Worm (Caenorhabditis elegans) whole organism, L1 larva: ENCODE measurements around the gene C27D6.12.
A peak's percentile ranks its signal among the peaks of the same experiment; 100 is the strongest.

Experiments
- C34B4.2 ChIP-seq: sonication (generic microtip); optimal IDR thresholded peaks from 2 replicates; lab custom pipeline; 2017; ENCODE audit warnings: mild to moderate bottlenecking, missing genetic modification characterization, missing compliant biosample characterization
- F16B12.6 ChIP-seq: fragments of 150-350 bp; optimal IDR thresholded peaks from 2 replicates; lab custom pipeline; 2014; ENCODE audit warnings: missing biosample characterization, missing genetic modification characterization
- alr-1 ChIP-seq: fragments of 200-800 bp; sonication (Bioruptor generic); optimal IDR thresholded peaks from 2 replicates; lab custom pipeline; 2018; ENCODE audit warnings: borderline replicate concordance, mild to moderate bottlenecking, missing genetic modification characterization, missing compliant biosample characterization
- aly-2 ChIP-seq: fragments of 150-350 bp; optimal IDR thresholded peaks from 2 replicates; lab custom pipeline; 2014; ENCODE audit warnings: missing biosample characterization, missing genetic modification characterization
- blmp-1 ChIP-seq: fragments of 150-350 bp; optimal IDR thresholded peaks from 2 replicates; lab custom pipeline; 2014; ENCODE audit warnings: missing biosample characterization, missing genetic modification characterization
- ceh-82 ChIP-seq, 3 experiments: fragments of 150-350 bp in 1 of 3; sonication (generic microtip) in 2 of 3; optimal IDR thresholded peaks; 2 replicates each; lab custom pipeline; 2014 to 2017; ENCODE audit warnings: missing biosample characterization in 3 of 3, missing genetic modification characterization in 3 of 3
- ceh-90 ChIP-seq: sonication (generic microtip); optimal IDR thresholded peaks from 2 replicates; lab custom pipeline; 2016; ENCODE audit warnings: missing genetic modification characterization, missing compliant biosample characterization
- efl-1 ChIP-seq, 4 experiments: fragments of 150-350 bp; optimal IDR thresholded peaks in 3 of 4; peaks in 1 of 4; 1 replicate in 1 of 4; 2 replicates in 3 of 4; lab custom pipeline; 2014; ENCODE audit warnings: missing biosample characterization in 2 of 4, missing genetic modification characterization in 2 of 4, missing genetic modification reagents in 2 of 4
- efl-3 ChIP-seq: fragments of 200-800 bp; sonication (Bioruptor generic); optimal IDR thresholded peaks from 2 replicates; lab custom pipeline; 2018; ENCODE audit warnings: mild to moderate bottlenecking, missing genetic modification characterization, missing compliant biosample characterization
- egl-13 ChIP-seq: sonication (generic microtip); optimal IDR thresholded peaks from 2 replicates; lab custom pipeline; 2016; ENCODE audit warnings: missing genotype, missing genetic modification reagents, missing genetic modification characterization, missing compliant biosample characterization
- egl-27 ChIP-seq, 2 experiments: fragments of 150-350 bp in 1 of 2; sonication (generic microtip); optimal IDR thresholded peaks; 3 replicates each; lab custom pipeline; 2017 to 2018; ENCODE audit warnings: missing biosample characterization in 2 of 2, missing genetic modification characterization in 2 of 2, missing genetic modification reagents in 2 of 2
- elt-2 ChIP-seq: sonication (generic microtip); optimal IDR thresholded peaks from 2 replicates; lab custom pipeline; 2016; ENCODE audit warnings: missing genetic modification characterization, mild to moderate bottlenecking, inconsistent platforms, missing compliant biosample characterization, missing genetic modification reagents
- ets-5 ChIP-seq: fragments of 200-800 bp; sonication (Bioruptor generic); IDR thresholded peaks from 2 replicates; pipeline ENCODE4 v1.3.6; 2022; ENCODE audit warnings: missing genetic modification characterization, missing compliant biosample characterization
- hlh-17 ChIP-seq: fragments of 200-800 bp; sonication (Bioruptor generic); optimal IDR thresholded peaks from 2 replicates; lab custom pipeline; 2018; ENCODE audit warnings: missing genetic modification characterization, mild to moderate bottlenecking, missing compliant biosample characterization, moderate library complexity, borderline replicate concordance
- hpl-2 ChIP-seq: fragments of 150-350 bp; optimal IDR thresholded peaks from 2 replicates; lab custom pipeline; 2014; ENCODE audit warnings: missing biosample characterization, missing genetic modification reagents, missing genetic modification characterization
- jun-1 ChIP-seq: fragments of 150-350 bp; optimal IDR thresholded peaks from 2 replicates; lab custom pipeline; 2014; ENCODE audit warnings: missing biosample characterization, missing genetic modification reagents, missing genetic modification characterization
- lin-13 ChIP-seq: fragments of 150-350 bp; optimal IDR thresholded peaks from 2 replicates; lab custom pipeline; 2014; ENCODE audit warnings: missing biosample characterization, missing genetic modification reagents, missing genetic modification characterization
- lin-15B ChIP-seq: fragments of 150-350 bp; sonication (generic microtip); optimal IDR thresholded peaks from 3 replicates; lab custom pipeline; 2014; ENCODE audit warnings: missing biosample characterization, missing genetic modification characterization
- lin-35 ChIP-seq, 2 experiments: fragments of 150-350 bp; optimal IDR thresholded peaks; 2 replicates each; lab custom pipeline; 2014; ENCODE audit warnings: missing biosample characterization in 2 of 2, missing genetic modification characterization in 2 of 2, missing genetic modification reagents in 2 of 2
- lir-3 ChIP-seq: sonication (generic microtip); optimal IDR thresholded peaks from 2 replicates; lab custom pipeline; 2016; ENCODE audit warnings: mild to moderate bottlenecking, missing genetic modification characterization, moderate library complexity, missing compliant biosample characterization; ENCODE audit not compliant: poor library complexity
- lsy-2 ChIP-seq, 2 experiments: fragments of 150-350 bp; optimal IDR thresholded peaks; 2 replicates each; lab custom pipeline; 2014; ENCODE audit warnings: missing biosample characterization in 2 of 2, missing genetic modification characterization in 2 of 2
- mab-9 ChIP-seq: fragments of 200-800 bp; sonication (Bioruptor generic); IDR thresholded peaks from 2 replicates; pipeline ENCODE4 v1.3.6; 2022; ENCODE audit warnings: missing genetic modification reagents, missing genetic modification characterization, missing compliant biosample characterization
- mef-2 ChIP-seq: fragments of 150-350 bp; optimal IDR thresholded peaks from 2 replicates; lab custom pipeline; 2014; ENCODE audit warnings: missing biosample characterization, missing genetic modification characterization
- mep-1 ChIP-seq: fragments of 150-350 bp; optimal IDR thresholded peaks from 2 replicates; lab custom pipeline; 2014; ENCODE audit warnings: missing biosample characterization, missing genetic modification characterization
- nhr-11 ChIP-seq: fragments of 150-350 bp; optimal IDR thresholded peaks from 2 replicates; lab custom pipeline; 2014; ENCODE audit warnings: missing biosample characterization, missing genetic modification characterization
- nhr-237 ChIP-seq: fragments of 150-350 bp; optimal IDR thresholded peaks from 2 replicates; lab custom pipeline; 2014; ENCODE audit warnings: missing biosample characterization, missing genetic modification characterization
- nhr-47 ChIP-seq: sonication (generic microtip); optimal IDR thresholded peaks from 2 replicates; lab custom pipeline; 2016; ENCODE audit warnings: mild to moderate bottlenecking, missing genetic modification characterization, moderate library complexity, missing compliant biosample characterization
- nhr-71 ChIP-seq: sonication (generic microtip); optimal IDR thresholded peaks from 2 replicates; lab custom pipeline; 2016; ENCODE audit warnings: mild to moderate bottlenecking, missing genetic modification characterization, moderate library complexity, missing compliant biosample characterization
- nhr-77 ChIP-seq: fragments of 150-350 bp; optimal IDR thresholded peaks from 2 replicates; lab custom pipeline; 2014; ENCODE audit warnings: missing biosample characterization, missing genetic modification characterization
- pag-3 ChIP-seq: sonication (generic microtip); optimal IDR thresholded peaks from 2 replicates; lab custom pipeline; 2017; ENCODE audit warnings: missing genetic modification characterization, mild to moderate bottlenecking, missing compliant biosample characterization, antibody characterized with exemption, borderline replicate concordance; ENCODE audit not compliant: insufficient read depth
- sptf-1 ChIP-seq: fragments of 150-350 bp; optimal IDR thresholded peaks from 2 replicates; lab custom pipeline; 2014; ENCODE audit warnings: missing biosample characterization, missing genetic modification characterization
- tlp-1 ChIP-seq: fragments of 150-350 bp; optimal IDR thresholded peaks from 2 replicates; lab custom pipeline; 2014; ENCODE audit warnings: missing biosample characterization, missing genetic modification characterization
- unc-86 ChIP-seq: sonication (generic microtip); optimal IDR thresholded peaks from 2 replicates; lab custom pipeline; 2016; ENCODE audit warnings: missing genetic modification characterization, missing compliant biosample characterization
- unc-98 ChIP-seq: fragments of 200-800 bp; sonication (Bioruptor generic); IDR thresholded peaks from 2 replicates; pipeline ENCODE4 v1.3.6; 2022; ENCODE audit warnings: missing genetic modification characterization, missing compliant biosample characterization
- vab-15 ChIP-seq: sonication (generic microtip); optimal IDR thresholded peaks from 2 replicates; lab custom pipeline; 2017; ENCODE audit warnings: missing genotype, mild to moderate bottlenecking, missing genetic modification characterization, missing compliant biosample characterization
- zag-1 ChIP-seq: fragments of 150-350 bp; optimal IDR thresholded peaks from 2 replicates; lab custom pipeline; 2014; ENCODE audit warnings: missing biosample characterization, missing genetic modification characterization
- zip-4 ChIP-seq: fragments of 200-800 bp; sonication (Bioruptor generic); optimal IDR thresholded peaks from 2 replicates; lab custom pipeline; 2018; ENCODE audit warnings: mild to moderate bottlenecking, missing genetic modification characterization, moderate library complexity, missing compliant biosample characterization
- ztf-11 ChIP-seq, 2 experiments: sonication (generic microtip); optimal IDR thresholded peaks; 2 replicates each; lab custom pipeline; 2016 to 2017; ENCODE audit warnings: missing genetic modification characterization in 2 of 2, missing biosample characterization in 1 of 2, missing compliant biosample characterization in 1 of 2
- ztf-4 ChIP-seq: fragments of 150-350 bp; optimal IDR thresholded peaks from 2 replicates; lab custom pipeline; 2014; ENCODE audit warnings: missing biosample characterization, missing genetic modification characterization

C27D6.12 gene

ce11 chrII:5194066-5194465 is 16.3 kb upstream of the C27D6.12 start, which contains the start of gene msp-49:
Gene msp-49 (plus strand): TSS chrII:5194366.
- TF ChIP-seq ceh-90 (no peak), hpl-2 (no peak)

- no peak for TF ChIP-seq nhr-237 (tag; lab: Kevin White, UChicago)
- no peak for TF ChIP-seq lir-3 (tag; lab: Kevin White, UChicago)
- TF ChIP-seq efl-1 (optimal IDR thresholded peaks at IDR 0.05; lab: Kevin White, UChicago), result no peak
- TF ChIP-seq efl-1 (GFP tag; optimal IDR thresholded peaks at IDR 0.05 in 1 of 2; lab: Kevin White, UChicago), result peak in 1 of 2 experiments; percentile 70
- peak; percentile 96 for TF ChIP-seq elt-2 (tag; lab: Kevin White, UChicago)
- TF ChIP-seq lin-35 (GFP tag; optimal IDR thresholded peaks at IDR 0.05; lab: Kevin White, UChicago), result peak in 1 of 2 experiments; percentile 22
- TF ChIP-seq jun-1 (tag; lab: Kevin White, UChicago), result peak; percentile 25
- TF ChIP-seq C34B4.2 (tag; lab: Kevin White, UChicago), result no peak
- no peak for TF ChIP-seq ets-5
Observed at ce11 chrII:5191766-5192165, 14.0 kb upstream of the C27D6.12 start.

DNA sequence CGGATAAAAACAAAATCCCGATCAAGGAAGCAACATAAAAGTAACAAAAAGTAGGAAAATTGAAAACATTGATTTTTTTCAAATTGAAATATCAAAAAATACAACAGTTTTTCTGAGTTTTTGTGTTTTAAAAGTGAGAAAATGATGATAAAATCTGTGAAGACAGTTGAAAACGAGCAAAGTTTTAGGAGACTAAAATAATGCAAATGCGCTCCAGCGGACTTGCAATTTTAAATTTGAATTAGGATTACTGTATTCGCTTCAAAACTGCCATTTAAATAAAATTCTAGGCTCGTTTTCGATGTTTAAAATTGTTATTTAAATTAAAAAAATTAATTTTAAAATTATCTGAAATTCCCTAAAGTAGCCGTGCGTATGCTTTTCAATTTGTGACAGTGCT is 10.1 kb upstream of the C27D6.12 start:
- no peak for TF ChIP-seq pag-3 (tag; lab: Kevin White, UChicago)
- TF ChIP-seq zip-4 (GFP tag; lab: Kevin White, UChicago), result no peak
- no peak for TF ChIP-seq nhr-11
- TF ChIP-seq lin-13 (GFP tag; lab: Kevin White, UChicago), result no peak
- no peak for TF ChIP-seq hpl-2
- no peak for TF ChIP-seq aly-2 (tag; lab: Kevin White, UChicago)
- no peak for TF ChIP-seq nhr-47
- TF ChIP-seq mef-2 (tag; lab: Kevin White, UChicago), result no peak
- TF ChIP-seq egl-27 (tag; optimal IDR thresholded peaks at IDR 0.05; lab: Kevin White, UChicago), result no peak
- no peak for TF ChIP-seq efl-3 (GFP tag; lab: Kevin White, UChicago)
- TF ChIP-seq lin-15B, result no peak
- no peak for TF ChIP-seq ceh-82 (tag; optimal IDR thresholded peaks at IDR 0.05; lab: Kevin White, UChicago)
- TF ChIP-seq, all 84 proteins: peak for 0

- TF ChIP-seq ztf-11 (tag; optimal IDR thresholded peaks at IDR 0.05; lab: Kevin White, UChicago) (no peak), unc-86 (tag; lab: Kevin White, UChicago) (no peak), jun-1 (tag; lab: Kevin White, UChicago) (no peak), ceh-82 (tag; optimal IDR thresholded peaks at IDR 0.05; lab: Kevin White, UChicago) (no peak), lin-35 (GFP tag; optimal IDR thresholded peaks at IDR 0.05; lab: Kevin White, UChicago) (no peak), mef-2 (tag; lab: Kevin White, UChicago) (no peak)
Observed at ce11 chrII:5187469-5187868, 9.7 kb upstream of the C27D6.12 start, which contains the start of gene crh-2. Gene crh-2 (minus strand): TSS chrII:5187569.

DNA sequence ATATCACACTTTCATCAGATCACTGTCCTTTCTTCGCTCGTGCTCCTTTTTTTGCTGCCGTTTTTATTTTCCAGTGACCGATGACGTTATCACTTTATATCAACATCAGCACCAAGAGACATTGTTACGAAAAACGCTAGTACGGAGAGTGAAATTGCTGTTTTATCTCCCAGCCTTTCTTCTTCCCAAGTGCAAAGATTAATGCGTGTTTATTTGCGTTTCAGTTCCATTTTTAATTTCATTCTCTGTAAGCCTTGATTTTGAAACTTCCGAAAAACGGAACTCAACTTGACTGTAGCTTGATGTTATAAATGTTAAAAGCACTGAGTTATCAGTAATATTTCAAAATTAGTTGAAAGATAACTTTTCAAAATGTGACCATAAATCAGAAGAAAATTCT is 9.1 kb upstream of the C27D6.12 start:
- TF ChIP-seq elt-2 (tag; lab: Kevin White, UChicago), result peak; percentile 88
- no peak for TF ChIP-seq unc-98 (GFP tag; lab: Robert Waterston, UW)
- TF ChIP-seq, all 84 proteins: peak for 1

ce11 chrII:5185955-5186539 is 8.2 kb upstream of the C27D6.12 start:
- TF ChIP-seq egl-13 (tag; lab: Kevin White, UChicago) (no peak), blmp-1 (no peak), unc-86 (tag; lab: Kevin White, UChicago) (no peak), sptf-1 (tag; lab: Kevin White, UChicago) (no peak), hlh-17 (no peak), mef-2 (tag; lab: Kevin White, UChicago) (no peak), lin-13 (GFP tag; lab: Kevin White, UChicago) (no peak), ztf-11 (tag; optimal IDR thresholded peaks at IDR 0.05; lab: Kevin White, UChicago) (no peak), F16B12.6 (tag; lab: Kevin White, UChicago) (no peak), efl-1 (optimal IDR thresholded peaks at IDR 0.05; lab: Kevin White, UChicago) (no peak), efl-1 (GFP tag; optimal IDR thresholded peaks at IDR 0.05 in 1 of 2; lab: Kevin White, UChicago) (no peak), mep-1 (tag; lab: Kevin White, UChicago) (no peak), mab-9 (no peak), nhr-71 (tag; lab: Kevin White, UChicago) (peak; percentile 36), tlp-1 (peak; percentile 44), nhr-77 (tag; lab: Kevin White, UChicago) (no peak), alr-1 (tag; lab: Kevin White, UChicago) (no peak), nhr-237 (tag; lab: Kevin White, UChicago) (no peak), ceh-82 (tag; optimal IDR thresholded peaks at IDR 0.05; lab: Kevin White, UChicago) (no peak), nhr-11 (no peak), elt-2 (tag; lab: Kevin White, UChicago) (peak; percentile 97), vab-15 (tag; lab: Kevin White, UChicago) (no peak), ztf-4 (tag; lab: Kevin White, UChicago) (no peak), lsy-2 (tag; optimal IDR thresholded peaks at IDR 0.05; lab: Kevin White, UChicago) (no peak), zag-1 (tag; lab: Kevin White, UChicago) (no peak)
